Fruit fly (Drosophila melanogaster) whole organism, embryonic: ENCODE data around the gene Gcna.

ENCODE experiments used
- Bdp1 ChIP-seq: fragments of 200-800 bp; sonication (Bioruptor generic); optimal IDR thresholded peaks from 3 replicates; lab custom pipeline; 2016; ENCODE audit warnings: missing biosample characterization, missing genetic modification characterization
- CG10147 ChIP-seq: fragments of 200-800 bp; sonication (Bioruptor generic); optimal IDR thresholded peaks from 2 replicates; lab custom pipeline; 2019; ENCODE audit warnings: missing biosample characterization, mild to moderate bottlenecking, missing genetic modification characterization, moderate library complexity
- CG1024 ChIP-seq: fragments of 200-800 bp; sonication (Bioruptor generic); IDR thresholded peaks from 2 replicates; pipeline ENCODE4 v1.3.6; 2022; ENCODE audit warnings: missing biosample characterization, missing genetic modification characterization
- CG12299 ChIP-seq: fragments of 200-800 bp; sonication (Bioruptor generic); optimal IDR thresholded peaks from 2 replicates; lab custom pipeline; 2018; ENCODE audit warnings: missing biosample characterization, mild to moderate bottlenecking, missing genetic modification characterization
- CG14965 ChIP-seq: fragments of 200-800 bp; sonication (Bioruptor generic); optimal IDR thresholded peaks from 2 replicates; lab custom pipeline; 2016; ENCODE audit warnings: missing biosample characterization, missing genetic modification characterization, borderline replicate concordance
- CG16863 ChIP-seq: fragments of 200-800 bp; sonication (Bioruptor generic); optimal IDR thresholded peaks from 3 replicates; lab custom pipeline; 2016; ENCODE audit warnings: missing biosample characterization, missing genetic modification characterization
- CG17829 ChIP-seq: fragments of 200-800 bp; optimal IDR thresholded peaks from 2 replicates; lab custom pipeline; 2019; ENCODE audit warnings: missing biosample characterization, mild to moderate bottlenecking, missing genetic modification characterization, moderate library complexity
- CG18262 ChIP-seq: fragments of 200-800 bp; optimal IDR thresholded peaks from 3 replicates; lab custom pipeline; 2019; ENCODE audit warnings: missing biosample characterization, mild to moderate bottlenecking, missing genetic modification characterization, moderate library complexity
- CG18476 ChIP-seq: fragments of 200-800 bp; sonication (Bioruptor generic); optimal IDR thresholded peaks from 2 replicates; lab custom pipeline; 2016; ENCODE audit warnings: missing biosample characterization, mild to moderate bottlenecking, missing genetic modification characterization
- CG2199 ChIP-seq: fragments of 200-800 bp; sonication (Bioruptor generic); IDR thresholded peaks from 3 replicates; pipeline ENCODE4 v1.3.6; 2022; ENCODE audit warnings: missing biosample characterization, missing genetic modification characterization
- CG31224 ChIP-seq: fragments of 200-800 bp; sonication (Bioruptor generic); IDR thresholded peaks from 2 replicates; pipeline ENCODE4 v1.3.6; 2022; ENCODE audit warnings: missing biosample characterization, missing genetic modification characterization
- CG31441 ChIP-seq: fragments of 200-800 bp; sonication (Bioruptor generic); IDR thresholded peaks from 2 replicates; pipeline ENCODE4 v1.3.6; 2022; ENCODE audit warnings: missing biosample characterization, missing genetic modification characterization
- CG33213 ChIP-seq: fragments of 200-800 bp; sonication (Bioruptor generic); optimal IDR thresholded peaks from 3 replicates; lab custom pipeline; 2016; ENCODE audit warnings: missing biosample characterization, missing genetic modification characterization
- CG34422 ChIP-seq: fragments of 200-800 bp; sonication (Bioruptor generic); IDR thresholded peaks from 3 replicates; pipeline ENCODE4 v1.3.6; 2022; ENCODE audit warnings: missing biosample characterization, missing genetic modification characterization
- CG3838 ChIP-seq: fragments of 200-800 bp; sonication (Bioruptor generic); optimal IDR thresholded peaks from 3 replicates; lab custom pipeline; 2016; ENCODE audit warnings: missing biosample characterization, missing genetic modification characterization
- CG3995 ChIP-seq: fragments of 200-800 bp; sonication (Bioruptor generic); optimal IDR thresholded peaks from 3 replicates; lab custom pipeline; 2016; ENCODE audit warnings: missing biosample characterization, missing genetic modification characterization
- CG5180 ChIP-seq: fragments of 200-800 bp; sonication (Bioruptor generic); optimal IDR thresholded peaks from 3 replicates; lab custom pipeline; 2017; ENCODE audit warnings: missing biosample characterization, missing genetic modification characterization, mild to moderate bottlenecking, moderate library complexity, missing genetic modification reagents
- CG5245 ChIP-seq: fragments of 200-800 bp; sonication (Bioruptor generic); optimal IDR thresholded peaks from 3 replicates; lab custom pipeline; 2016; ENCODE audit warnings: missing biosample characterization, missing genetic modification characterization
- CG8281 ChIP-seq: fragments of 200-800 bp; sonication (Bioruptor generic); optimal IDR thresholded peaks from 2 replicates; lab custom pipeline; 2018; ENCODE audit warnings: missing biosample characterization, mild to moderate bottlenecking, missing genetic modification characterization, moderate library complexity
- CG9437 ChIP-seq: fragments of 200-800 bp; sonication (Bioruptor generic); optimal IDR thresholded peaks from 2 replicates; lab custom pipeline; 2018; ENCODE audit warnings: missing biosample characterization, mild to moderate bottlenecking, missing genetic modification characterization
- Camta ChIP-seq: fragments of 200-800 bp; sonication (Bioruptor generic); optimal IDR thresholded peaks from 2 replicates; lab custom pipeline; 2016; ENCODE audit warnings: missing biosample characterization, missing genetic modification characterization
- D ChIP-seq, 2 experiments: fragments of 200-800 bp in 1 of 2; fragments of >200 bp in 1 of 2; sonication (Bioruptor generic) in 1 of 2; optimal IDR thresholded peaks; 2 replicates in 1 of 2; 3 replicates in 1 of 2; lab custom pipeline; 2017; ENCODE audit warnings: mild to moderate bottlenecking in 1 of 2, missing biosample characterization in 1 of 2, missing genetic modification characterization in 1 of 2, missing genetic modification reagents in 1 of 2
- Fer1 ChIP-seq: fragments of 200-800 bp; sonication (Bioruptor generic); optimal IDR thresholded peaks from 2 replicates; lab custom pipeline; 2017; ENCODE audit warnings: missing biosample characterization, mild to moderate bottlenecking, missing genetic modification characterization
- GATAe ChIP-seq: fragments of 200-800 bp; sonication (Bioruptor generic); conservative IDR thresholded peaks from 2 replicates; pipeline ENCODE4 v1.3.6; 2022; ENCODE audit warnings: missing biosample characterization, missing genetic modification characterization
- Jarid2 ChIP-seq: fragments of 200-800 bp; sonication (Bioruptor generic); optimal IDR thresholded peaks from 3 replicates; lab custom pipeline; 2017; ENCODE audit warnings: mild to moderate bottlenecking, missing biosample characterization, missing genetic modification reagents, missing genetic modification characterization
- Med ChIP-seq: fragments of 200-800 bp; sonication (Bioruptor generic); peaks from one replicate; lab custom pipeline; 2016; ENCODE audit warnings: missing biosample characterization, missing genetic modification characterization, mild to moderate bottlenecking, inconsistent platforms, moderate library complexity
- NFAT ChIP-seq: fragments of 200-800 bp; sonication (Bioruptor generic); IDR thresholded peaks from 2 replicates; pipeline ENCODE4 v1.3.6; 2022; ENCODE audit warnings: missing biosample characterization, missing genetic modification characterization
- Rx ChIP-seq: fragments of 200-800 bp; sonication (Bioruptor generic); IDR thresholded peaks from 2 replicates; pipeline ENCODE4 v1.3.6; 2022; ENCODE audit warnings: missing biosample characterization, missing genetic modification characterization
- TFAM ChIP-seq: fragments of 200-800 bp; sonication (Bioruptor generic); optimal IDR thresholded peaks from 2 replicates; lab custom pipeline; 2017; ENCODE audit warnings: missing biosample characterization, missing genetic modification characterization, inconsistent platforms
- Vsx1 ChIP-seq: fragments of 200-800 bp; sonication (Bioruptor generic); optimal IDR thresholded peaks from 2 replicates; lab custom pipeline; 2017; ENCODE audit warnings: missing biosample characterization, mild to moderate bottlenecking, missing genetic modification characterization, missing genetic modification reagents
- Xrp1 ChIP-seq: fragments of 200-800 bp; sonication (Bioruptor generic); IDR thresholded peaks from 2 replicates; pipeline ENCODE4 v1.3.6; 2022; ENCODE audit warnings: missing biosample characterization, missing genetic modification characterization
- YL-1 ChIP-seq: fragments of 200-800 bp; sonication (Bioruptor generic); optimal IDR thresholded peaks from 3 replicates; lab custom pipeline; 2017; ENCODE audit warnings: missing biosample characterization, mild to moderate bottlenecking, missing genetic modification characterization
- abd-A ChIP-seq: fragments of 200-800 bp; sonication (Bioruptor generic); optimal IDR thresholded peaks from 3 replicates; lab custom pipeline; 2019; ENCODE audit warnings: missing biosample characterization, mild to moderate bottlenecking, missing genetic modification characterization, moderate library complexity
- ara ChIP-seq: fragments of 200-800 bp; sonication (Bioruptor generic); IDR thresholded peaks from 2 replicates; pipeline ENCODE4 v1.3.6; 2022; ENCODE audit warnings: missing biosample characterization, missing genetic modification characterization
- chinmo ChIP-seq: fragments of 200-800 bp; sonication (Bioruptor generic); IDR thresholded peaks from 4 replicates; pipeline ENCODE4 v1.3.6; 2022; ENCODE audit warnings: missing biosample characterization, missing genetic modification characterization; ENCODE audit not compliant: partially characterized antibody
- crol ChIP-seq: fragments of 200-800 bp; sonication (Bioruptor generic); IDR thresholded peaks from 2 replicates; pipeline ENCODE4 v1.3.6; 2022; ENCODE audit warnings: missing biosample characterization, missing genetic modification characterization
- danr ChIP-seq: fragments of 200-800 bp; sonication (Bioruptor generic); IDR thresholded peaks from 2 replicates; pipeline ENCODE4 v1.3.6; 2022; ENCODE audit warnings: missing biosample characterization, missing genetic modification characterization
- exex ChIP-seq: fragments of 200-800 bp; sonication (Bioruptor generic); optimal IDR thresholded peaks from 4 replicates; lab custom pipeline; 2018; ENCODE audit warnings: missing biosample characterization, mild to moderate bottlenecking, missing genetic modification characterization, moderate library complexity
- fd102C ChIP-seq: fragments of 200-800 bp; sonication (Bioruptor generic); optimal IDR thresholded peaks from 2 replicates; lab custom pipeline; 2018; ENCODE audit warnings: missing biosample characterization, mild to moderate bottlenecking, missing genetic modification characterization, moderate library complexity
- grau ChIP-seq: fragments of 200-800 bp; optimal IDR thresholded peaks from 3 replicates; lab custom pipeline; 2019; ENCODE audit warnings: missing biosample characterization, mild to moderate bottlenecking, missing genetic modification characterization, moderate library complexity
- prd ChIP-seq, 3 experiments: fragments of >200 bp in 2 of 3; fragments of 200-800 bp in 1 of 3; sonication (Bioruptor generic) in 1 of 3; optimal IDR thresholded peaks in 2 of 3; IDR thresholded peaks in 1 of 3; 2 replicates in 2 of 3; 3 replicates in 1 of 3; pipeline versions ENCODE4 v1.3.6 to Lab custom; 2017 to 2022; ENCODE audit warnings: missing biosample characterization in 1 of 3, missing genetic modification characterization in 1 of 3
- row ChIP-seq: fragments of 200-800 bp; sonication (Bioruptor generic); IDR thresholded peaks from 3 replicates; pipeline ENCODE4 v1.3.6; 2022; ENCODE audit warnings: missing biosample characterization, missing genetic modification characterization
- slbo ChIP-seq: fragments of 200-800 bp; sonication (Bioruptor generic); IDR thresholded peaks from 2 replicates; pipeline ENCODE4 v1.3.6; 2022; ENCODE audit warnings: missing biosample characterization, missing genetic modification characterization
- stwl ChIP-seq: fragments of 200-800 bp; sonication (Bioruptor generic); optimal IDR thresholded peaks from 3 replicates; lab custom pipeline; 2018; ENCODE audit warnings: missing biosample characterization, mild to moderate bottlenecking, missing genetic modification characterization, moderate library complexity
- sug ChIP-seq: fragments of 200-800 bp; optimal IDR thresholded peaks from 2 replicates; lab custom pipeline; 2019; ENCODE audit warnings: missing biosample characterization, mild to moderate bottlenecking, missing genetic modification characterization, moderate library complexity
- tgo ChIP-seq: fragments of 200-800 bp; sonication (Bioruptor generic); IDR thresholded peaks from 3 replicates; pipeline ENCODE4 v1.3.6; 2022; ENCODE audit warnings: missing biosample characterization, missing genetic modification characterization
- tx ChIP-seq: fragments of 200-800 bp; sonication (Bioruptor generic); optimal IDR thresholded peaks from 2 replicates; lab custom pipeline; 2016; ENCODE audit warnings: missing biosample characterization, missing genetic modification characterization
- unc-4 ChIP-seq: fragments of 200-800 bp; sonication (Bioruptor generic); IDR thresholded peaks from 2 replicates; pipeline ENCODE4 v1.3.6; 2022; ENCODE audit warnings: missing biosample characterization, missing genetic modification characterization; ENCODE audit not compliant: partially characterized antibody
- wor ChIP-seq: fragments of 200-800 bp; sonication (Bioruptor generic); IDR thresholded peaks from 2 replicates; pipeline ENCODE4 v1.3.6; 2022; ENCODE audit warnings: missing biosample characterization, missing genetic modification characterization

Gcna gene

dm6 chrX:1847735-1848134 lies 17.9 kb downstream of the Gcna start (continued):
- TF ChIP-seq danr (GFP tag; lab: Robert Waterston, UW) (no peak), CG31441 (GFP tag; lab: Robert Waterston, UW) (no peak), tx (GFP tag; lab: Kevin White, UChicago) (no peak), GATAe (GFP tag; lab: Robert Waterston, UW) (no peak), stwl (tag; lab: Kevin White, UChicago) (no peak), CG5245 (GFP tag; lab: Kevin White, UChicago) (no peak), CG1024 (GFP tag; lab: Robert Waterston, UW) (no peak), wor (GFP tag; lab: Robert Waterston, UW) (no peak), Jarid2 (no peak), CG18262 (no peak), CG17829 (tag; lab: Kevin White, UChicago) (no peak), unc-4 (no peak), Bdp1 (GFP tag; lab: Kevin White, UChicago) (no peak), slbo (GFP tag; lab: Robert Waterston, UW) (no peak), ara (GFP tag; lab: Robert Waterston, UW) (no peak), CG10147 (GFP tag; lab: Kevin White, UChicago) (no peak), Vsx1 (GFP tag; lab: Kevin White, UChicago) (no peak), CG12299 (no peak), chinmo (GFP tag; lab: Robert Waterston, UW) (0 out of 4 replicates have a peak, but pooled peaks have one; percentile 40), exex (tag; lab: Kevin White, UChicago) (peak; percentile 1), CG18476 (no peak), CG31224 (no peak), Fer1 (GFP tag; lab: Kevin White, UChicago) (no peak), sug (tag; lab: Kevin White, UChicago) (peak; percentile 63), tgo (GFP tag; lab: Robert Waterston, UW) (no peak), CG5180 (no peak), CG14965 (GFP tag; lab: Kevin White, UChicago) (no peak), D (optimal IDR thresholded peaks at IDR 0.05; lab: Kevin White, UChicago) (no peak), D (GFP tag; optimal IDR thresholded peaks at IDR 0.05; lab: Kevin White, UChicago) (no peak), Rx (GFP tag; lab: Robert Waterston, UW) (no peak), CG3838 (GFP tag; lab: Kevin White, UChicago) (no peak)
- TF ChIP-seq, all 482 proteins: peak for 6

DNA sequence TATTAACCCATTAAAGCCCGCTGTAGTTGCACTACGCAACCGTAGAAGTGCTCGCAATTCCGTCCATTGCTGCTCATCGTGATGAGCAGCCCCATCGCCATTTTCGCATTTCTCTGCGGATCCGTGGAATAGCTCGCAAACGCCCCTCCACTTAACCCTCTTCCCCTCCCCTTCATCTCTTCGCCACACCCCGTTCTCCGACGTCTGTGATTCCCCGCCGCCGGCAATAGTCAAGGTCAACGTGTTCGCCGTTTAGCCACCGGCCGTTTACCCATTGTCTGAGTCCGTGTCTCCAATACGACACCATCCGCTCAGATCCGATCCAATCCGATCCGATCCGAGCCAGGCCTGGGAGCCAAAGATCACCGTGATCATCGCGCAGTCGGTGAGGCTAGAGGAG lies 19.2 kb downstream of the Gcna start:
- no peak for TF ChIP-seq CG34422 (GFP tag; lab: Robert Waterston, UW)
- peak; percentile 65 for TF ChIP-seq Med (GFP tag; lab: Kevin White, UChicago)
- no peak for TF ChIP-seq CG8281 (tag; lab: Kevin White, UChicago)
- no peak for TF ChIP-seq grau
- TF ChIP-seq crol (GFP tag; lab: Robert Waterston, UW): 0 out of 2 replicates have a peak, but pooled peaks have one; percentile 14

DNA sequence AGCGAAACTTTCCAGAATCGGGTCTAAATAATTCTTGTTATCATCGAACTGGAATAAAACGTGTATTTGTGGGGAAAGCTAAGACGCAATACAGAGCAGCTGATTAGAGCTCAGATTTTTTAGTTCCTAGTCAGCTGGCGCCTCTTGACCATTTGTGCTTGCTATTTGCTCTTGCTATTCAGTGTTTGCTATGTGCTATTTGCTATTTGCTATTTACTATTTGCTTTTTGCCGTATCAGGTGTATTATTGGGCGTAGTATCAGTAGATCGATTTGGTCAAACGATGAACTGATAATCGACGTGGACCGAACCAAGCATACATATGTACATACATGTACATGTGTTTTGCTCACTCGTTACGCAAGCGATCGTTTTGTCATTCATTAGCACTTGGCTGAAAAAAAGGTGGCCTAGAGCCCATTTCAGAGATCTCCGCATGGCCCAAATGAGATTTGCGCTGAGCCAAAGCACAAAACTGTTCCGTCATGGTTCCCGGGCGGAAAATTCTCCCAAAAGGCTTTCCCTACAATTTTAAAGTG lies 20.2 kb downstream of the Gcna start:
- TF ChIP-seq Xrp1 (GFP tag; lab: Robert Waterston, UW): 0 out of 2 replicates have a peak, but pooled peaks have one; percentile 36
- TF ChIP-seq YL-1: no peak
- peak; percentile 15; the same call in 1 of the 3 replicates for TF ChIP-seq row (GFP tag; lab: Robert Waterston, UW)
- peak; percentile 50 for TF ChIP-seq CG33213
- no peak for TF ChIP-seq prd (optimal IDR thresholded peaks at IDR 0.05; lab: Kevin White, UChicago)
- TF ChIP-seq prd (GFP tag; IDR thresholded peaks at IDR 0.05; lab: Robert Waterston, UW): peak; percentile 50; the same call in 2 of the 3 replicates
- TF ChIP-seq CG2199: no peak
- peak; percentile 61 for TF ChIP-seq CG16863 (GFP tag; lab: Kevin White, UChicago)
- no peak for TF ChIP-seq CG3995 (GFP tag; lab: Kevin White, UChicago)
- TF ChIP-seq fd102C: peak; percentile 58
- TF ChIP-seq CG9437 (GFP tag; lab: Kevin White, UChicago): no peak
- TF ChIP-seq Jarid2: peak; percentile 16
- no peak for TF ChIP-seq TFAM
- 0 out of 2 replicates have a peak, but pooled peaks have one; percentile 54 for TF ChIP-seq NFAT
- no peak for TF ChIP-seq abd-A (tag; lab: Kevin White, UChicago)
- TF ChIP-seq Camta (GFP tag; lab: Kevin White, UChicago): peak; percentile 40
